Fruit fly (Drosophila melanogaster) whole organism, embryonic: ENCODE measurements around the gene Cpr67Fa2.

ENCODE experiments used
- Aef1 ChIP-seq: fragments of 200-800 bp; sonication (Bioruptor generic); IDR thresholded peaks from 3 replicates; pipeline ENCODE4 v1.3.6; 2022; ENCODE audit warnings: missing biosample characterization, missing genetic modification characterization
- B-H2 ChIP-seq: fragments of 200-800 bp; sonication (Bioruptor generic); optimal IDR thresholded peaks from 2 replicates; lab custom pipeline; 2018; ENCODE audit warnings: missing biosample characterization, mild to moderate bottlenecking, missing genetic modification characterization
- Bdp1 ChIP-seq: fragments of 200-800 bp; sonication (Bioruptor generic); optimal IDR thresholded peaks from 3 replicates; lab custom pipeline; 2016; ENCODE audit warnings: missing biosample characterization, missing genetic modification characterization
- BtbVII ChIP-seq: fragments of 200-800 bp; sonication (Bioruptor generic); optimal IDR thresholded peaks from 3 replicates; lab custom pipeline; 2017; ENCODE audit warnings: missing biosample characterization, mild to moderate bottlenecking, missing genetic modification characterization
- CG10321 ChIP-seq: fragments of 200-800 bp; sonication (Bioruptor generic); IDR thresholded peaks from 2 replicates; pipeline ENCODE4 v1.3.6; 2022; ENCODE audit warnings: missing biosample characterization, missing genetic modification characterization
- CG10979 ChIP-seq: fragments of 200-800 bp; sonication (Bioruptor generic); optimal IDR thresholded peaks from 2 replicates; lab custom pipeline; 2018; ENCODE audit warnings: missing biosample characterization, mild to moderate bottlenecking, missing genetic modification characterization, moderate library complexity
- CG11247 ChIP-seq: fragments of 200-800 bp; sonication (Bioruptor generic); IDR thresholded peaks from 2 replicates; pipeline ENCODE4 v1.3.6; 2022; ENCODE audit warnings: missing biosample characterization, missing genetic modification characterization
- CG11398 ChIP-seq: fragments of 200-800 bp; sonication (Bioruptor generic); optimal IDR thresholded peaks from 2 replicates; lab custom pipeline; 2016; ENCODE audit warnings: missing biosample characterization, missing genetic modification characterization
- CG11456 ChIP-seq: fragments of 200-800 bp; sonication (Bioruptor generic); IDR thresholded peaks from 3 replicates; pipeline ENCODE4 v1.3.6; 2022; ENCODE audit warnings: missing biosample characterization, missing genetic modification characterization
- CG11560 ChIP-seq: fragments of 200-800 bp; sonication (Bioruptor generic); IDR thresholded peaks from 3 replicates; pipeline ENCODE4 v1.3.6; 2022; ENCODE audit warnings: missing biosample characterization, missing genetic modification characterization
- CG12155 ChIP-seq: fragments of 200-800 bp; sonication (Bioruptor generic); optimal IDR thresholded peaks from 3 replicates; lab custom pipeline; 2016; ENCODE audit warnings: missing biosample characterization, missing genetic modification characterization
- CG15011 ChIP-seq: fragments of 200-800 bp; sonication (Bioruptor generic); optimal IDR thresholded peaks from 3 replicates; lab custom pipeline; 2018; ENCODE audit warnings: missing biosample characterization, mild to moderate bottlenecking, missing genetic modification characterization
- CG15696 ChIP-seq: fragments of 200-800 bp; sonication (Bioruptor generic); optimal IDR thresholded peaks from 2 replicates; lab custom pipeline; 2019; ENCODE audit warnings: missing biosample characterization, mild to moderate bottlenecking, missing genetic modification characterization, moderate library complexity
- CG1792 ChIP-seq: fragments of 200-800 bp; sonication (Bioruptor generic); optimal IDR thresholded peaks from 2 replicates; lab custom pipeline; 2016; ENCODE audit warnings: missing biosample characterization, missing genetic modification characterization
- CG18262 ChIP-seq: fragments of 200-800 bp; optimal IDR thresholded peaks from 3 replicates; lab custom pipeline; 2019; ENCODE audit warnings: missing biosample characterization, mild to moderate bottlenecking, missing genetic modification characterization, moderate library complexity
- CG2116 ChIP-seq: fragments of 200-800 bp; sonication (Bioruptor generic); optimal IDR thresholded peaks from 3 replicates; lab custom pipeline; 2018; ENCODE audit warnings: missing biosample characterization, mild to moderate bottlenecking, missing genetic modification characterization
- CG31365 ChIP-seq: fragments of 200-800 bp; sonication (Bioruptor generic); optimal IDR thresholded peaks from 2 replicates; lab custom pipeline; 2018; ENCODE audit warnings: missing biosample characterization, mild to moderate bottlenecking, missing genetic modification characterization
- CG3163 ChIP-seq: fragments of 200-800 bp; sonication (Bioruptor generic); optimal IDR thresholded peaks from 3 replicates; lab custom pipeline; 2016; ENCODE audit warnings: missing biosample characterization, missing genetic modification characterization
- CG4282 ChIP-seq: fragments of 200-800 bp; sonication (Bioruptor generic); optimal IDR thresholded peaks from 2 replicates; lab custom pipeline; 2016; ENCODE audit warnings: missing biosample characterization, missing genetic modification characterization
- CG4854 ChIP-seq: fragments of 200-800 bp; sonication (Bioruptor generic); optimal IDR thresholded peaks from 2 replicates; lab custom pipeline; 2016; ENCODE audit warnings: missing biosample characterization, missing genetic modification characterization, inconsistent platforms
- CG6765 ChIP-seq: fragments of 200-800 bp; sonication (Bioruptor generic); optimal IDR thresholded peaks from 3 replicates; lab custom pipeline; 2017; ENCODE audit warnings: missing biosample characterization, mild to moderate bottlenecking, missing genetic modification characterization
- CG8290 ChIP-seq, 3 experiments: fragments of 200-800 bp; sonication (Bioruptor generic); optimal IDR thresholded peaks; 2 replicates each; lab custom pipeline; 2016 to 2019; ENCODE audit warnings: missing biosample characterization in 3 of 3, missing genetic modification characterization in 3 of 3, mild to moderate bottlenecking in 2 of 3, moderate library complexity in 1 of 3
- CG8944 ChIP-seq: fragments of 200-800 bp; sonication (Bioruptor generic); optimal IDR thresholded peaks from 3 replicates; lab custom pipeline; 2016; ENCODE audit warnings: missing biosample characterization, missing genetic modification characterization
- Drgx ChIP-seq: fragments of 200-800 bp; sonication (Bioruptor generic); IDR thresholded peaks from 2 replicates; pipeline ENCODE4 v1.3.6; 2022; ENCODE audit warnings: missing biosample characterization, missing genetic modification characterization
- Fer1 ChIP-seq: fragments of 200-800 bp; sonication (Bioruptor generic); optimal IDR thresholded peaks from 2 replicates; lab custom pipeline; 2017; ENCODE audit warnings: missing biosample characterization, mild to moderate bottlenecking, missing genetic modification characterization
- Gug ChIP-seq: fragments of 200-800 bp; sonication (Bioruptor generic); IDR thresholded peaks from 4 replicates; pipeline ENCODE4 v1.3.6; 2022; ENCODE audit warnings: missing biosample characterization, missing genetic modification characterization
- HLH4C ChIP-seq: fragments of 200-800 bp; sonication (Bioruptor generic); IDR thresholded peaks from 3 replicates; pipeline ENCODE4 v1.3.6; 2022; ENCODE audit warnings: missing biosample characterization, missing genetic modification characterization; ENCODE audit not compliant: partially characterized antibody
- Nf-YA ChIP-seq: fragments of 200-800 bp; sonication (Bioruptor generic); IDR thresholded peaks from 2 replicates; pipeline ENCODE4 v1.3.6; 2022; ENCODE audit warnings: missing biosample characterization, missing genetic modification characterization
- NfI ChIP-seq: fragments of 200-800 bp; sonication (Bioruptor generic); optimal IDR thresholded peaks from 3 replicates; lab custom pipeline; 2018; ENCODE audit warnings: missing biosample characterization, mild to moderate bottlenecking, missing genetic modification characterization, moderate library complexity
- Ravus ChIP-seq: fragments of 200-800 bp; sonication (Bioruptor generic); IDR thresholded peaks from 2 replicates; pipeline ENCODE4 v1.3.6; 2022; ENCODE audit warnings: missing biosample characterization, missing genetic modification characterization
- TFAM ChIP-seq: fragments of 200-800 bp; sonication (Bioruptor generic); optimal IDR thresholded peaks from 2 replicates; lab custom pipeline; 2017; ENCODE audit warnings: missing biosample characterization, missing genetic modification characterization, inconsistent platforms
- Usf ChIP-seq: fragments of 200-800 bp; sonication (Bioruptor generic); optimal IDR thresholded peaks from 2 replicates; lab custom pipeline; 2017; ENCODE audit warnings: missing genotype, missing biosample characterization, missing genetic modification characterization
- aop ChIP-seq: fragments of 200-800 bp; sonication (Bioruptor generic); IDR thresholded peaks from 2 replicates; pipeline ENCODE4 v1.3.6; 2022; ENCODE audit warnings: missing biosample characterization, missing genetic modification characterization
- bcd ChIP-seq: fragments of 200-800 bp; sonication (Bioruptor generic); optimal IDR thresholded peaks from 2 replicates; lab custom pipeline; 2017; ENCODE audit warnings: missing biosample characterization, mild to moderate bottlenecking, missing genetic modification characterization
- cwo ChIP-seq: fragments of 200-800 bp; sonication (Bioruptor generic); optimal IDR thresholded peaks from 3 replicates; lab custom pipeline; 2017; ENCODE audit warnings: missing biosample characterization, missing genetic modification characterization, mild to moderate bottlenecking, moderate library complexity, missing genetic modification reagents
- dati ChIP-seq: fragments of 200-800 bp; sonication (Bioruptor generic); IDR thresholded peaks from 2 replicates; pipeline ENCODE4 v1.3.6; 2022; ENCODE audit warnings: missing biosample characterization, missing genetic modification characterization
- exex ChIP-seq: fragments of 200-800 bp; sonication (Bioruptor generic); optimal IDR thresholded peaks from 4 replicates; lab custom pipeline; 2018; ENCODE audit warnings: missing biosample characterization, mild to moderate bottlenecking, missing genetic modification characterization, moderate library complexity
- gro ChIP-seq: fragments of 200-800 bp; sonication (Bioruptor generic); optimal IDR thresholded peaks from 2 replicates; lab custom pipeline; 2016; ENCODE audit warnings: missing biosample characterization, missing genetic modification characterization
- ham ChIP-seq: fragments of 200-800 bp; sonication (Bioruptor generic); IDR thresholded peaks from 2 replicates; pipeline ENCODE4 v1.3.6; 2022; ENCODE audit warnings: missing biosample characterization, missing genetic modification characterization
- hbn ChIP-seq: fragments of 200-800 bp; sonication (Bioruptor generic); IDR thresholded peaks from 2 replicates; pipeline ENCODE4 v1.3.6; 2022; ENCODE audit warnings: missing biosample characterization, missing genetic modification characterization; ENCODE audit not compliant: partially characterized antibody
- kah ChIP-seq: fragments of 200-800 bp; sonication (Bioruptor generic); optimal IDR thresholded peaks from 2 replicates; lab custom pipeline; 2018; ENCODE audit warnings: missing biosample characterization, mild to moderate bottlenecking, missing genetic modification characterization
- lbe ChIP-seq: fragments of 200-800 bp; sonication (Bioruptor generic); optimal IDR thresholded peaks from 2 replicates; lab custom pipeline; 2016; ENCODE audit warnings: missing biosample characterization, mild to moderate bottlenecking, missing genetic modification characterization
- lola ChIP-seq, 3 experiments: fragments of >200 bp in 2 of 3; fragments of 200-800 bp in 1 of 3; sonication (Bioruptor generic) in 1 of 3; optimal IDR thresholded peaks; 2 replicates each; lab custom pipeline; 2017 to 2019; ENCODE audit warnings: missing biosample characterization in 3 of 3, missing genetic modification characterization in 3 of 3, mild to moderate bottlenecking in 1 of 3, moderate library complexity in 1 of 3
- run ChIP-seq: fragments of 200-800 bp; sonication (Bioruptor generic); optimal IDR thresholded peaks from 3 replicates; lab custom pipeline; 2018; ENCODE audit warnings: missing biosample characterization, mild to moderate bottlenecking, missing genetic modification characterization
- tin ChIP-seq: fragments of 200-800 bp; sonication (Bioruptor generic); optimal IDR thresholded peaks from 3 replicates; lab custom pipeline; 2016; ENCODE audit warnings: missing biosample characterization, missing genetic modification characterization
- trem ChIP-seq: fragments of 200-800 bp; optimal IDR thresholded peaks from 3 replicates; lab custom pipeline; 2019; ENCODE audit warnings: missing biosample characterization, mild to moderate bottlenecking, missing genetic modification characterization, moderate library complexity
- tx ChIP-seq: fragments of 200-800 bp; sonication (Bioruptor generic); optimal IDR thresholded peaks from 2 replicates; lab custom pipeline; 2016; ENCODE audit warnings: missing biosample characterization, missing genetic modification characterization
- vfl ChIP-seq: fragments of 200-800 bp; sonication (Bioruptor generic); optimal IDR thresholded peaks from 2 replicates; lab custom pipeline; 2016; ENCODE audit warnings: missing biosample characterization, missing genetic modification characterization
- z ChIP-seq: fragments of 200-800 bp; sonication (Bioruptor generic); IDR thresholded peaks from 3 replicates; pipeline ENCODE4 v1.3.6; 2022; ENCODE audit warnings: missing biosample characterization, missing genetic modification characterization

Gene Cpr67Fa2

DNA sequence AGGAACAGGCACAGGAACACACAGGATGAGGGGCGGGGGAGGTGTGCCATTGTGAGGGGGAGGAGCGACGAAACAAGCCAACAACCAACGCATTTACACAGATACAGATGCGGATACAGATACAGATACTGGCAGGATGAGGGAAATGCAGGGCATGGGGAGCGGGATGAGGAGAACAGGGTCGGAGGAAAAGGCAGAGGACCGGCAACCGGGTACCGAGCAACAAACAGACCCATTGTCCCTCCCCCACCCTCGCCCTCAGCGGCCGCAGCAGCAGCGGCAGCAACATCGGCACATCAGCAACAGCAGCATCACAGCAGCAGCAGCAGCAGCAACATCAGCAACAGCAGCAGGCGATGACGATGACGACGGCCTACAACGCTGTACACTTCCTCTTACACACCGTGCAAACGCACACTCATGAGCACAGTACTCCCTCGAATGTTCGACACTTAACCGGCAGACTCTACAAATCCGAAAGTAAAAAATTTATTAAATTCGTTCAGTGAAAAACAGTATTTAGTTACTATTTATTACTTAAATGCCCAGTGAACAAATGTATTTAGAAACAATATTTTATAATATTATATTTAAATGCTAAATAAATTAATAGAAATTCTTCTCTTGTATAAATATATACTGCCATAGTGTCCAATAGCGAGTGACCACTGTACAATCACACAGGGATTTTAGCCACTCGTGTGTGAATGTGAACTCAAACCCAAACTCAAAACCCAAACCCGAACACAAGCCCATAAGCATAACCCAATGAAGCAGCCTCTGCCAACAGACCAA, 35.9 kb upstream of the Cpr67Fa2 start (continued):
- TF ChIP-seq HLH4C (no peak), aop (GFP tag; lab: Robert Waterston, UW) (no peak), trem (tag; lab: Kevin White, UChicago) (peak; percentile 92), z (GFP tag; lab: Robert Waterston, UW) (peak; percentile 67), CG8944 (GFP tag; lab: Kevin White, UChicago) (no peak), CG12155 (peak; percentile 68), lbe (GFP tag; lab: Kevin White, UChicago) (peak; percentile 77), CG11560 (tag; lab: Robert Waterston, UW) (peak; percentile 70; the same call in 1 of the 3 replicates), run (tag; lab: Kevin White, UChicago) (peak; percentile 55), dati (GFP tag; lab: Robert Waterston, UW) (peak; percentile 56; the same call in 1 of the 2 replicates), lola (GFP tag; optimal IDR thresholded peaks at IDR 0.05; lab: Kevin White, UChicago) (peak in 1 of 3 experiments; percentile 93), CG18262 (tag; lab: Kevin White, UChicago) (peak; percentile 95), CG15011 (GFP tag; lab: Kevin White, UChicago) (peak; percentile 73), Drgx (peak; percentile 91), Fer1 (peak; percentile 89), BtbVII (GFP tag; lab: Kevin White, UChicago) (peak; percentile 91), B-H2 (peak; percentile 80), TFAM (no peak), hbn (no peak), CG3163 (GFP tag; lab: Kevin White, UChicago) (no peak), gro (GFP tag; lab: Kevin White, UChicago) (no peak), CG11247 (peak; percentile 74; the same call in 1 of the 2 replicates), kah (peak; percentile 74), CG11398 (no peak), Aef1 (GFP tag; lab: Robert Waterston, UW) (peak; percentile 85), CG10321 (GFP tag; lab: Robert Waterston, UW) (peak; percentile 26; the same call in 1 of the 2 replicates), Gug (GFP tag; lab: Robert Waterston, UW) (peak; percentile 84), CG1792 (GFP tag; lab: Kevin White, UChicago) (no peak), cwo (peak; percentile 86), CG4282 (GFP tag; lab: Kevin White, UChicago) (no peak), exex (tag; lab: Kevin White, UChicago) (peak; percentile 45), Nf-YA (GFP tag; lab: Robert Waterston, UW) (peak; percentile 14; the same call in 1 of the 2 replicates), CG10979 (peak; percentile 92), CG4854 (GFP tag; lab: Kevin White, UChicago) (no peak), tin (GFP tag; lab: Kevin White, UChicago) (peak; percentile 78), CG11456 (peak; percentile 76; the same call in 1 of the 3 replicates), CG2116 (peak; percentile 54), vfl (GFP tag; lab: Kevin White, UChicago) (no peak), Ravus (GFP tag; lab: Robert Waterston, UW) (peak; percentile 41), CG8290 (GFP tag; optimal IDR thresholded peaks at IDR 0.05; lab: Kevin White, UChicago) (peak; percentile 59), CG8290 (tag; optimal IDR thresholded peaks at IDR 0.05; lab: Kevin White, UChicago) (peak; percentile 13 to 27), ham (GFP tag; lab: Robert Waterston, UW) (no peak), CG6765 (GFP tag; lab: Kevin White, UChicago) (peak; percentile 76), Usf (GFP tag; lab: Kevin White, UChicago) (peak; percentile 76), bcd (GFP tag; lab: Kevin White, UChicago) (peak; percentile 87), NfI (GFP tag; lab: Kevin White, UChicago) (peak; percentile 82), CG15696 (peak; percentile 97), tx (no peak), CG31365 (no peak), Bdp1 (GFP tag; lab: Kevin White, UChicago) (peak; percentile 9)
